Worm (Caenorhabditis elegans) whole organism, L3 larva: Measurements from ENCODE around the gene tsen-2.
A peak's percentile ranks its signal among the peaks of the same experiment; 100 is the strongest.

ENCODE experiments used
- aly-2 ChIP-seq: fragments of 150-350 bp; optimal IDR thresholded peaks from 2 replicates; lab custom pipeline; 2014; ENCODE audit warnings: missing biosample characterization, missing genetic modification characterization
- egl-5 ChIP-seq: fragments of 150-350 bp; optimal IDR thresholded peaks from 2 replicates; lab custom pipeline; 2017; ENCODE audit warnings: missing biosample characterization, missing genetic modification reagents, missing genetic modification characterization, inconsistent platforms
- fkh-10 ChIP-seq: sonication (generic microtip); optimal IDR thresholded peaks from 2 replicates; lab custom pipeline; 2017; ENCODE audit warnings: missing biosample characterization, missing genetic modification reagents, missing genetic modification characterization
- fos-1 ChIP-seq: fragments of 150-350 bp; optimal IDR thresholded peaks from 2 replicates; lab custom pipeline; 2014; ENCODE audit warnings: missing biosample characterization, missing genetic modification characterization
- mdl-1 ChIP-seq: fragments of 150-350 bp; optimal IDR thresholded peaks from 2 replicates; lab custom pipeline; 2014; ENCODE audit warnings: missing biosample characterization, missing genetic modification characterization
- ztf-11 ChIP-seq: fragments of 150-350 bp; optimal IDR thresholded peaks from 2 replicates; lab custom pipeline; 2014; ENCODE audit warnings: missing biosample characterization, missing genetic modification characterization

DNA sequence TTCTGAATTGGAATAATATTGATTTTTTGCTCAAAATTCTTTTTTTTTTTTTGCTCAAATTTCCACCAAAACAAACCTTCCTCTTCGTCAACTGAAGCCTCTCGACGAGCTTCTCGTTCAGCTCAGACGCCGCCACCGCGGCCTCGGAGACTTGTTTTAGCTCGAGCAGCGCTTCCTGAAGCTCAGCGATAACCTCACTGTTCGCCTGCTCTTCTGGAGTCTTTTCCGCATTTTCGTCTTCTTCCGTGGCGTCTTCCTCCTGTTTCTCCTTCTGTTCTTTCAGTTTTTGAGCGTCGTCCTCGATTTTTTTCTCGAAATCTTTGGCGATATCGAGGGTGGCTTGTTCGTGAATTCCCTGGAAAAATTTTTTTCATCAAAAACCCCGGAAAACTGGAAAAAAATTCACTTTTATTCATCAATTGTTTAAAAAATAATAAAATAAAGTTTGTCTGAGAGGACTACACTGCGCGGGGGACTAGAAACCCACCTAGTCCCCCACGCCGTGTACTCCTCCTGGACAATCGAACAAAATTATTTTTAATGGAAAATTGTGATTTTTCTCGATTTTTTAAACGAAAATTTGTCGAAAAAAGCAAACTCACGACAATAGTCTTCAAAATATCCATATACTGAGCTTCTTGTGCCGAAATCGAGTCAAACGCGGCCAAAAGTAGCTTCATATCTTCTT is 48.1 kb upstream of the tsen-2 start:
- TF ChIP-seq ztf-11 (no peak), egl-5 (tag; lab: Kevin White, UChicago) (no peak), aly-2 (no peak), fos-1 (tag; lab: Kevin White, UChicago) (no peak), fkh-10 (GFP tag; lab: Kevin White, UChicago) (peak; percentile 84), mdl-1 (tag; lab: Kevin White, UChicago) (no peak)
